Fruit fly (Drosophila melanogaster) whole organism, embryonic: ENCODE measurements around the gene Hasp.

Experiments used
- Atf6 ChIP-seq: fragments of 200-800 bp; sonication (Bioruptor generic); IDR thresholded peaks from 2 replicates; pipeline ENCODE4 v1.3.6; 2022; ENCODE audit warnings: missing biosample characterization, missing genetic modification characterization
- CG10321 ChIP-seq: fragments of 200-800 bp; sonication (Bioruptor generic); IDR thresholded peaks from 2 replicates; pipeline ENCODE4 v1.3.6; 2022; ENCODE audit warnings: missing biosample characterization, missing genetic modification characterization
- CG11093 ChIP-seq: fragments of 200-800 bp; sonication (Bioruptor generic); IDR thresholded peaks from 3 replicates; pipeline ENCODE4 v1.3.6; 2022; ENCODE audit warnings: missing biosample characterization, missing genetic modification characterization
- CG11456 ChIP-seq: fragments of 200-800 bp; sonication (Bioruptor generic); IDR thresholded peaks from 3 replicates; pipeline ENCODE4 v1.3.6; 2022; ENCODE audit warnings: missing biosample characterization, missing genetic modification characterization
- CG11723 ChIP-seq: fragments of 200-800 bp; sonication (Bioruptor generic); optimal IDR thresholded peaks from 2 replicates; lab custom pipeline; 2017; ENCODE audit warnings: missing biosample characterization, mild to moderate bottlenecking, missing genetic modification characterization
- CG12155 ChIP-seq: fragments of 200-800 bp; sonication (Bioruptor generic); optimal IDR thresholded peaks from 3 replicates; lab custom pipeline; 2016; ENCODE audit warnings: missing biosample characterization, missing genetic modification characterization
- CG12942 ChIP-seq: fragments of 200-800 bp; sonication (Bioruptor generic); optimal IDR thresholded peaks from 3 replicates; lab custom pipeline; 2016; ENCODE audit warnings: missing biosample characterization, missing genetic modification characterization
- CG13123 ChIP-seq: fragments of 200-800 bp; sonication (Bioruptor generic); optimal IDR thresholded peaks from 2 replicates; lab custom pipeline; 2016; ENCODE audit warnings: missing biosample characterization, missing genetic modification characterization
- CG13296 ChIP-seq: fragments of 200-800 bp; sonication (Bioruptor generic); optimal IDR thresholded peaks from 3 replicates; lab custom pipeline; 2018; ENCODE audit warnings: missing biosample characterization, mild to moderate bottlenecking, missing genetic modification characterization
- CG13624 ChIP-seq: fragments of 200-800 bp; sonication (Bioruptor generic); optimal IDR thresholded peaks from 2 replicates; lab custom pipeline; 2016; ENCODE audit warnings: missing biosample characterization, missing genetic modification characterization
- CG14710 ChIP-seq: fragments of 200-800 bp; sonication (Bioruptor generic); optimal IDR thresholded peaks from 3 replicates; lab custom pipeline; 2019; ENCODE audit warnings: missing biosample characterization, mild to moderate bottlenecking, missing genetic modification characterization, moderate library complexity
- CG14860 ChIP-seq: fragments of 200-800 bp; sonication (Bioruptor generic); IDR thresholded peaks from 3 replicates; pipeline ENCODE4 v1.3.6; 2022; ENCODE audit warnings: missing biosample characterization, missing genetic modification characterization; ENCODE audit not compliant: partially characterized antibody
- CG15073 ChIP-seq: fragments of 200-800 bp; sonication (Bioruptor generic); optimal IDR thresholded peaks from 2 replicates; lab custom pipeline; 2016; ENCODE audit warnings: missing biosample characterization, missing genetic modification characterization
- CG1603 ChIP-seq: fragments of 200-800 bp; sonication (Bioruptor generic); optimal IDR thresholded peaks from 2 replicates; lab custom pipeline; 2019; ENCODE audit warnings: missing biosample characterization, mild to moderate bottlenecking, missing genetic modification characterization, moderate library complexity
- CG18599 ChIP-seq: fragments of 200-800 bp; sonication (Bioruptor generic); optimal IDR thresholded peaks from 3 replicates; lab custom pipeline; 2017; ENCODE audit warnings: missing biosample characterization, missing genetic modification characterization, mild to moderate bottlenecking, moderate library complexity, missing genetic modification reagents
- CG2678 ChIP-seq: fragments of 200-800 bp; sonication (Bioruptor generic); optimal IDR thresholded peaks from 3 replicates; lab custom pipeline; 2019; ENCODE audit warnings: missing biosample characterization, mild to moderate bottlenecking, missing genetic modification characterization, moderate library complexity
- CG2889 ChIP-seq: fragments of 200-800 bp; sonication (Bioruptor generic); IDR thresholded peaks from 3 replicates; pipeline ENCODE4 v1.3.6; 2022; ENCODE audit warnings: missing biosample characterization, missing genetic modification characterization
- CG30431 ChIP-seq: fragments of 200-800 bp; sonication (Bioruptor generic); optimal IDR thresholded peaks from 2 replicates; lab custom pipeline; 2017; ENCODE audit warnings: missing biosample characterization, missing genetic modification characterization
- CG32772 ChIP-seq: fragments of 200-800 bp; sonication (Bioruptor generic); IDR thresholded peaks from 2 replicates; pipeline ENCODE4 v1.3.6; 2022; ENCODE audit warnings: missing biosample characterization, missing genetic modification characterization
- CG3726 ChIP-seq: fragments of 200-800 bp; sonication (Bioruptor generic); IDR thresholded peaks from 3 replicates; pipeline ENCODE4, ENCODE4 v1.3.6; 2022; ENCODE audit warnings: missing biosample characterization, missing genetic modification characterization
- CG3847 ChIP-seq: fragments of 200-800 bp; sonication (Bioruptor generic); IDR thresholded peaks from 2 replicates; pipeline ENCODE4 v1.3.6; 2022; ENCODE audit warnings: missing biosample characterization, missing genetic modification characterization
- CG5953 ChIP-seq: fragments of 200-800 bp; sonication (Bioruptor generic); IDR thresholded peaks from 2 replicates; pipeline ENCODE4 v1.3.6; 2022; ENCODE audit warnings: missing biosample characterization, missing genetic modification characterization
- CG7786 ChIP-seq: fragments of 200-800 bp; sonication (Bioruptor generic); optimal IDR thresholded peaks from 2 replicates; lab custom pipeline; 2016; ENCODE audit warnings: missing biosample characterization, missing genetic modification characterization
- CG8944 ChIP-seq: fragments of 200-800 bp; sonication (Bioruptor generic); optimal IDR thresholded peaks from 3 replicates; lab custom pipeline; 2016; ENCODE audit warnings: missing biosample characterization, missing genetic modification characterization
- Dip2 ChIP-seq: fragments of 200-800 bp; sonication (Bioruptor generic); IDR thresholded peaks from 2 replicates; pipeline ENCODE4 v1.3.6; 2022; ENCODE audit warnings: missing biosample characterization, missing genetic modification characterization
- Dp ChIP-seq: fragments of 200-800 bp; sonication (Bioruptor generic); optimal IDR thresholded peaks from 2 replicates; lab custom pipeline; 2018; ENCODE audit warnings: missing biosample characterization, mild to moderate bottlenecking, missing genetic modification characterization, moderate library complexity
- H15 ChIP-seq: fragments of 200-800 bp; sonication (Bioruptor generic); IDR thresholded peaks from 3 replicates; pipeline ENCODE4 v1.3.6; 2022; ENCODE audit warnings: missing biosample characterization, missing genetic modification characterization
- H2.0 ChIP-seq: fragments of 200-800 bp; sonication (Bioruptor generic); IDR thresholded peaks from 2 replicates; pipeline ENCODE4 v1.3.6; 2022; ENCODE audit warnings: missing biosample characterization, missing genetic modification characterization
- Hand ChIP-seq: fragments of 200-800 bp; sonication (Bioruptor generic); optimal IDR thresholded peaks from 2 replicates; lab custom pipeline; 2017; ENCODE audit warnings: mild to moderate bottlenecking, missing biosample characterization, missing genetic modification reagents, missing genetic modification characterization
- HmgZ ChIP-seq: fragments of 200-800 bp; sonication (Bioruptor generic); optimal IDR thresholded peaks from 2 replicates; lab custom pipeline; 2018; ENCODE audit warnings: missing biosample characterization, mild to moderate bottlenecking, missing genetic modification characterization
- Hmx ChIP-seq: fragments of 200-800 bp; sonication (Bioruptor generic); optimal IDR thresholded peaks from 2 replicates; lab custom pipeline; 2016; ENCODE audit warnings: missing biosample characterization, missing genetic modification characterization
- Hsf ChIP-seq: fragments of 200-800 bp; sonication (Bioruptor generic); optimal IDR thresholded peaks from 3 replicates; lab custom pipeline; 2016; ENCODE audit warnings: missing biosample characterization, missing genetic modification characterization
- Med ChIP-seq: fragments of 200-800 bp; sonication (Bioruptor generic); peaks from one replicate; lab custom pipeline; 2016; ENCODE audit warnings: missing biosample characterization, missing genetic modification characterization, mild to moderate bottlenecking, inconsistent platforms, moderate library complexity
- Side ChIP-seq: fragments of 200-800 bp; sonication (Bioruptor generic); optimal IDR thresholded peaks from 2 replicates; lab custom pipeline; 2016; ENCODE audit warnings: missing biosample characterization, missing genetic modification characterization
- Sox102F ChIP-seq: fragments of 200-800 bp; sonication (Bioruptor generic); optimal IDR thresholded peaks from 2 replicates; lab custom pipeline; 2018; ENCODE audit warnings: missing biosample characterization, mild to moderate bottlenecking, missing genetic modification characterization, moderate library complexity
- Stat92E ChIP-seq, 3 experiments: fragments of >200 bp in 2 of 3; fragments of 200-800 bp in 1 of 3; sonication (Bioruptor generic) in 1 of 3; optimal IDR thresholded peaks; 2 replicates each; lab custom pipeline; 2017 to 2019; ENCODE audit warnings: missing biosample characterization in 3 of 3, missing genetic modification characterization in 3 of 3, mild to moderate bottlenecking in 1 of 3, moderate library complexity in 1 of 3
- croc ChIP-seq: fragments of 200-800 bp; sonication (Bioruptor generic); conservative IDR thresholded peaks from 3 replicates; pipeline ENCODE4 v1.3.6; 2022; ENCODE audit warnings: missing biosample characterization, missing genetic modification characterization
- dysf ChIP-seq: fragments of 200-800 bp; sonication (Bioruptor generic); IDR thresholded peaks from 3 replicates; pipeline ENCODE4 v1.3.6; 2022; ENCODE audit warnings: missing biosample characterization, missing genetic modification characterization
- en ChIP-seq: fragments of 200-800 bp; sonication (Bioruptor generic); optimal IDR thresholded peaks from 2 replicates; lab custom pipeline; 2016; ENCODE audit warnings: missing biosample characterization, missing genetic modification characterization
- grau ChIP-seq: fragments of 200-800 bp; optimal IDR thresholded peaks from 3 replicates; lab custom pipeline; 2019; ENCODE audit warnings: missing biosample characterization, mild to moderate bottlenecking, missing genetic modification characterization, moderate library complexity
- gsb-n ChIP-seq: fragments of 200-800 bp; sonication (Bioruptor generic); optimal IDR thresholded peaks from 3 replicates; lab custom pipeline; 2018; ENCODE audit warnings: missing biosample characterization, mild to moderate bottlenecking, missing genetic modification characterization
- kay ChIP-seq: fragments of 200-800 bp; sonication (Bioruptor generic); optimal IDR thresholded peaks from 2 replicates; lab custom pipeline; 2016; ENCODE audit warnings: missing biosample characterization, missing genetic modification characterization
- ken ChIP-seq: fragments of 200-800 bp; sonication (Bioruptor generic); IDR thresholded peaks from 3 replicates; pipeline ENCODE4 v1.3.6; 2022; ENCODE audit warnings: missing biosample characterization, missing genetic modification characterization
- mirr ChIP-seq: fragments of 200-800 bp; sonication (Bioruptor generic); optimal IDR thresholded peaks from 3 replicates; lab custom pipeline; 2018; ENCODE audit warnings: missing biosample characterization, mild to moderate bottlenecking, missing genetic modification characterization
- mld ChIP-seq: fragments of 200-800 bp; sonication (Bioruptor generic); IDR thresholded peaks from 3 replicates; pipeline ENCODE4 v1.3.6; 2022; ENCODE audit warnings: missing biosample characterization, missing genetic modification characterization; ENCODE audit not compliant: partially characterized antibody
- pzg ChIP-seq: fragments of 200-800 bp; sonication (Bioruptor generic); optimal IDR thresholded peaks from 3 replicates; lab custom pipeline; 2018; ENCODE audit warnings: missing biosample characterization, mild to moderate bottlenecking, missing genetic modification characterization, moderate library complexity
- ranshi ChIP-seq: fragments of 200-800 bp; sonication (Bioruptor generic); IDR thresholded peaks from 2 replicates; pipeline ENCODE4 v1.3.6; 2022; ENCODE audit warnings: missing biosample characterization, missing genetic modification characterization
- sob ChIP-seq: fragments of 200-800 bp; sonication (Bioruptor generic); IDR thresholded peaks from 2 replicates; pipeline ENCODE4 v1.3.6; 2022; ENCODE audit warnings: missing biosample characterization, missing genetic modification characterization
- stwl ChIP-seq: fragments of 200-800 bp; sonication (Bioruptor generic); optimal IDR thresholded peaks from 3 replicates; lab custom pipeline; 2018; ENCODE audit warnings: missing biosample characterization, mild to moderate bottlenecking, missing genetic modification characterization, moderate library complexity
- toy ChIP-seq: fragments of 200-800 bp; sonication (Bioruptor generic); IDR thresholded peaks from 2 replicates; pipeline ENCODE4 v1.3.6; 2022; ENCODE audit warnings: missing biosample characterization, missing genetic modification characterization
- ttk ChIP-seq: fragments of 200-800 bp; sonication (Bioruptor generic); IDR thresholded peaks from 2 replicates; pipeline ENCODE4 v2.1.2; 2022; ENCODE audit warnings: missing biosample characterization, missing genetic modification characterization
- zfh2 ChIP-seq: fragments of 200-800 bp; sonication (Bioruptor generic); optimal IDR thresholded peaks from 2 replicates; lab custom pipeline; 2016; ENCODE audit warnings: missing biosample characterization, missing genetic modification characterization

Hasp gene

DNA sequence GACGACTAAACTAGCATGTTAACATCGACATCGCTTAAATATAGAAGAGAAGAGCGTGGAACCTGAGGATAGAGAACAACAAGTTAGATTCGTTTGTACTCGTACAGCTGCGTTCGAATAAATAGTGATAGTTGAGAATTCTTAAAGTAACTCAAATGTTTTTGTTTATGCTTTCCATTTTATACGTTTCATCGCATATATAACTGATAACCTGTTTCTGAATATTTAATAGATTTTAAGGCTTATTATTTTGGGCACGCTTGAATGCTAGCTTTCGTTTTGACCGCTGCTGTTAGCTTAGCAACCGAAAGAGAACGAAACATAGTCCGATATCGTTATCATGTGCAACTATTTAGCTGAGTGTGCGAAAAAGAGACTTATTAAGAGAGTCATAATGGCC lies 11.3 kb upstream of the Hasp start (continued):
- TF ChIP-seq CG18599 (GFP tag; lab: Kevin White, UChicago), result peak; percentile 99
- TF ChIP-seq CG12155 (GFP tag; lab: Kevin White, UChicago), result peak; percentile 95
- TF ChIP-seq Side (GFP tag; lab: Kevin White, UChicago), result peak; percentile 94
- TF ChIP-seq Sox102F, result peak; percentile 91
- peak; percentile 86 for TF ChIP-seq CG13123
- peak; percentile 84 for TF ChIP-seq ttk (GFP tag; lab: Robert Waterston, UW)
- TF ChIP-seq sob (GFP tag; lab: Robert Waterston, UW), result peak; percentile 98
- peak; percentile 85 for TF ChIP-seq CG11093 (GFP tag; lab: Robert Waterston, UW)
- TF ChIP-seq CG13296 (GFP tag; lab: Kevin White, UChicago), result peak; percentile 98
- peak; percentile 96 for TF ChIP-seq H2.0 (GFP tag; lab: Robert Waterston, UW)
- peak; percentile 98 for TF ChIP-seq dysf (GFP tag; lab: Robert Waterston, UW)
- peak; percentile 99 for TF ChIP-seq HmgZ (tag; lab: Kevin White, UChicago)
- peak; percentile 97 for TF ChIP-seq zfh2 (GFP tag; lab: Kevin White, UChicago)
- TF ChIP-seq CG7786, result peak; percentile 97
- TF ChIP-seq CG32772 (GFP tag; lab: Robert Waterston, UW), result peak; percentile 93
- peak; percentile 93 for TF ChIP-seq H15 (GFP tag; lab: Robert Waterston, UW)
- TF ChIP-seq ranshi, result peak; percentile 96
- TF ChIP-seq grau (tag; lab: Kevin White, UChicago), result peak; percentile 96
- TF ChIP-seq CG30431, result peak; percentile 70
- peak; percentile 98 for TF ChIP-seq CG2678 (tag; lab: Kevin White, UChicago)
- peak; percentile 28 for TF ChIP-seq CG15073 (GFP tag; lab: Kevin White, UChicago)
- no peak for TF ChIP-seq CG14860
- TF ChIP-seq CG12942, result peak; percentile 85
- TF ChIP-seq toy (GFP tag; lab: Robert Waterston, UW), result peak; percentile 92
- peak; percentile 86 for TF ChIP-seq CG1603 (tag; lab: Kevin White, UChicago)
- peak; percentile 75 for TF ChIP-seq CG10321 (GFP tag; lab: Robert Waterston, UW)
- peak; percentile 98 for TF ChIP-seq CG13624 (GFP tag; lab: Kevin White, UChicago)
- peak; percentile 97 for TF ChIP-seq Hsf
- peak; percentile 26 for TF ChIP-seq en (GFP tag; lab: Kevin White, UChicago)
- peak; percentile 98 for TF ChIP-seq CG3847 (GFP tag; lab: Robert Waterston, UW)
- peak; percentile 95 for TF ChIP-seq mirr (GFP tag; lab: Kevin White, UChicago)
- peak; percentile 87 for TF ChIP-seq CG11723 (GFP tag; lab: Kevin White, UChicago)
- TF ChIP-seq Stat92E (GFP tag; optimal IDR thresholded peaks at IDR 0.05; lab: Kevin White, UChicago), result no peak
- peak; percentile 90 for TF ChIP-seq Hmx (GFP tag; lab: Kevin White, UChicago)
- TF ChIP-seq kay (GFP tag; lab: Kevin White, UChicago), result peak; percentile 94
- peak; percentile 96 for TF ChIP-seq Hand (GFP tag; lab: Kevin White, UChicago)
- no peak for TF ChIP-seq stwl (tag; lab: Kevin White, UChicago)
- TF ChIP-seq CG3726 (GFP tag; lab: Robert Waterston, UW), result peak; percentile 90
- TF ChIP-seq CG14710 (tag; lab: Kevin White, UChicago), result peak; percentile 57
- peak; percentile 90 for TF ChIP-seq ken (GFP tag; lab: Robert Waterston, UW)
- TF ChIP-seq Med (GFP tag; lab: Kevin White, UChicago), result peak; percentile 100
- TF ChIP-seq CG2889 (GFP tag; lab: Robert Waterston, UW), result peak; percentile 94
- peak; percentile 87 for TF ChIP-seq CG8944 (GFP tag; lab: Kevin White, UChicago)
- TF ChIP-seq gsb-n (tag; lab: Kevin White, UChicago), result peak; percentile 71
- peak; percentile 81 for TF ChIP-seq CG5953
- TF ChIP-seq Dp (GFP tag; lab: Kevin White, UChicago), result peak; percentile 5
- TF ChIP-seq Atf6 (GFP tag; lab: Robert Waterston, UW), result peak; percentile 99
- peak; percentile 98 for TF ChIP-seq CG11456
- peak; percentile 21; the same call in 1 of the 2 replicates for TF ChIP-seq Dip2
- TF ChIP-seq croc (GFP tag; lab: Robert Waterston, UW), result peak; percentile 63; the same call in 2 of the 3 replicates
- TF ChIP-seq mld, result no peak
- TF ChIP-seq pzg (GFP tag; lab: Kevin White, UChicago), result peak; percentile 33
